ENCODE assay signal across 5 fruit fly cellular contexts in the genomic region with DNA sequence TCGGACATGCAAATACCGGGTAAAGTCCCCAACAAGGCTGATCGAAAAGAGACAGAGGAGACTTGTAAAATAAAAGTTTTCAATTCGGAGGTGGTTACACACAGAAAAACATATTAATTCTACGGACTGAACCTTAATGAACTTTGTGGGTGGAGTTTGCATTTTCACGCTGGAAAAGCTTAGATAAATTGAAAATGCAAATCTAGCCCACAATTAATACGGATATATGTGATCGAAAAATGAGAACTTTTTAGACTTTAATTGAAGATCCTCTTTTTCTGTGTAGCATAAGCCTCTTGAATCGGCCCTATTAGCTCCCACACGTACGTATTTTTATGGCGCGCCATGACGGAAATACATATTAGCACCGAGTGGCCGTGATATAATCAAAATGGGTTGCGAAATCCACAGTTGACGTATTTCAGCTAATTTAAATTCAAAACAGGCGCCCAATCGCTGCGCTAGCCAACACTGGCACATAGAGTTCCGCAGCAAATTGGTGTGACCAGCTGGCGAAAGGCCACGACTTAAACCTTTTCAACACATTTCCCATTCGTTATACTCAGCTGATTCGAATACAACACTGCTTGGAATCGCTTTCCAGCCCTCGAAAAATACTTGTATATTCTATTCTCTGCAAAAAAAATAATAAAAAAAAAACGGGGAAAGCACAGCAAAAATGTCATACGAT.
A peak's percentile ranks its signal among the peaks of the same experiment; 100 is the strongest.
TF ChIP-seq lines count a peak whose summit lies in the region.

No protein-coding gene starts in this region.

TF ChIP-seq in whole organism, adult, 20 proteins besides CTCF, POLR2A, EP300 and RAD21 (continued from another document):
- no peak for TF ChIP-seq CG11617 (GFP tag; optimal IDR thresholded peaks at IDR 0.05; lab: Kevin White, UChicago)
- no peak for TF ChIP-seq kay (GFP tag; lab: Kevin White, UChicago; ENCODE audit: borderline replicate concordance)
- peak; percentile 84 for TF ChIP-seq CG1620 (GFP tag; optimal IDR thresholded peaks at IDR 0.05; lab: Kevin White, UChicago)
- peak; percentile 23 for TF ChIP-seq CG12768 (GFP tag; optimal IDR thresholded peaks at IDR 0.05; lab: Kevin White, UChicago)
TF ChIP-seq in whole organism, adult: peak in this region for 16.

TF ChIP-seq in whole organism, embryonic, 481 proteins besides CTCF, POLR2A, EP300 and RAD21 (continued from another document and continues in another):
- TF ChIP-seq CG8290 (GFP tag; optimal IDR thresholded peaks at IDR 0.05; lab: Kevin White, UChicago): peak; percentile 61
- TF ChIP-seq CG8290 (tag; optimal IDR thresholded peaks at IDR 0.05; lab: Kevin White, UChicago): peak in 1 of 2 experiments; percentile 85
- TF ChIP-seq kah (GFP tag; optimal IDR thresholded peaks at IDR 0.05; lab: Kevin White, UChicago): no peak
- TF ChIP-seq crc (GFP tag; optimal IDR thresholded peaks at IDR 0.05; lab: Kevin White, UChicago): peak; percentile 38
- TF ChIP-seq CG1602 (GFP tag; optimal IDR thresholded peaks at IDR 0.05; lab: Kevin White, UChicago): no peak
- TF ChIP-seq cas (GFP tag; IDR thresholded peaks at IDR 0.05; lab: Robert Waterston, UW): no peak
- TF ChIP-seq fd102C (GFP tag; optimal IDR thresholded peaks at IDR 0.05; lab: Kevin White, UChicago): peak; percentile 24
- no peak for TF ChIP-seq ase (GFP tag; IDR thresholded peaks at IDR 0.05; lab: Robert Waterston, UW)
- peak; percentile 84 for TF ChIP-seq mam (GFP tag; optimal IDR thresholded peaks at IDR 0.05; lab: Kevin White, UChicago)
- TF ChIP-seq Blimp-1 (GFP tag; optimal IDR thresholded peaks at IDR 0.05; lab: Kevin White, UChicago): peak; percentile 21
- no peak for TF ChIP-seq Awh (GFP tag; IDR thresholded peaks at IDR 0.05; lab: Robert Waterston, UW)
- peak; percentile 43 for TF ChIP-seq pfk (GFP tag; optimal IDR thresholded peaks at IDR 0.05; lab: Kevin White, UChicago)
- TF ChIP-seq HLH54F (GFP tag; optimal IDR thresholded peaks at IDR 0.05; lab: Kevin White, UChicago): peak; percentile 60
- TF ChIP-seq Poxn (GFP tag; IDR thresholded peaks at IDR 0.05; lab: Robert Waterston, UW): 0 out of 2 replicates have a peak, but pooled peaks have one; percentile 38
- TF ChIP-seq B-H2 (GFP tag; optimal IDR thresholded peaks at IDR 0.05; lab: Kevin White, UChicago): peak; percentile 90
- peak; percentile 56; the same call in 1 of the 2 replicates for TF ChIP-seq CG6689 (GFP tag; IDR thresholded peaks at IDR 0.05; lab: Robert Waterston, UW)
- TF ChIP-seq ken (GFP tag; IDR thresholded peaks at IDR 0.05; lab: Robert Waterston, UW): peak; percentile 74
- peak; percentile 31 for TF ChIP-seq CG30020 (tag; optimal IDR thresholded peaks at IDR 0.05; lab: Kevin White, UChicago)
- no peak for TF ChIP-seq CG11723 (GFP tag; optimal IDR thresholded peaks at IDR 0.05; lab: Kevin White, UChicago)
- TF ChIP-seq rib (GFP tag; IDR thresholded peaks at IDR 0.05; lab: Robert Waterston, UW): 0 out of 2 replicates have a peak, but pooled peaks have one; percentile 49
- peak; percentile 69 for TF ChIP-seq CoRest (tag; optimal IDR thresholded peaks at IDR 0.05; lab: Kevin White, UChicago)
- peak; percentile 55 for TF ChIP-seq Mad (GFP tag; optimal IDR thresholded peaks at IDR 0.05; lab: Kevin White, UChicago)
- TF ChIP-seq CG43689 (GFP tag; IDR thresholded peaks at IDR 0.05; lab: Robert Waterston, UW): no peak
- peak; percentile 31 for TF ChIP-seq NC2β (GFP tag; optimal IDR thresholded peaks at IDR 0.05; lab: Kevin White, UChicago)
- no peak for TF ChIP-seq z (GFP tag; IDR thresholded peaks at IDR 0.05; lab: Robert Waterston, UW)
- TF ChIP-seq jing (GFP tag; optimal IDR thresholded peaks at IDR 0.05; lab: Kevin White, UChicago): peak; percentile 23
- TF ChIP-seq Ssrp (tag; optimal IDR thresholded peaks at IDR 0.05; lab: Kevin White, UChicago): no peak
- peak; percentile 66 for TF ChIP-seq Sry-δ (GFP tag; optimal IDR thresholded peaks at IDR 0.05; lab: Kevin White, UChicago)
- TF ChIP-seq CG17361 (GFP tag; IDR thresholded peaks at IDR 0.05; lab: Robert Waterston, UW): peak; percentile 49; the same call in 1 of the 3 replicates

TF ChIP-seq in whole organism, prepupa, 60 proteins besides CTCF, POLR2A, EP300 and RAD21 (continued from another document and continues in another):
- TF ChIP-seq CG8119 (GFP tag; IDR thresholded peaks at IDR 0.05; lab: Robert Waterston, UW) (no peak), salr (GFP tag; optimal IDR thresholded peaks at IDR 0.05; lab: Kevin White, UChicago) (peak in 1 of 2 experiments; percentile 24), Sox15 (GFP tag; optimal IDR thresholded peaks at IDR 0.05; lab: Kevin White, UChicago) (no peak), Lpt (GFP tag; optimal IDR thresholded peaks at IDR 0.05; lab: Kevin White, UChicago) (no peak), Ets21C (GFP tag; optimal IDR thresholded peaks at IDR 0.05; lab: Kevin White, UChicago) (no peak), CG6808 (GFP tag; optimal IDR thresholded peaks at IDR 0.05; lab: Kevin White, UChicago) (peak; percentile 19), lz (GFP tag; optimal IDR thresholded peaks at IDR 0.05; lab: Kevin White, UChicago) (peak; percentile 72), CG3919 (GFP tag; optimal IDR thresholded peaks at IDR 0.05; lab: Kevin White, UChicago) (peak; percentile 67), acj6 (GFP tag; optimal IDR thresholded peaks at IDR 0.05; lab: Kevin White, UChicago) (peak; percentile 13), Hr4 (GFP tag; optimal IDR thresholded peaks at IDR 0.05; lab: Kevin White, UChicago) (no peak), CG11294 (GFP tag; IDR thresholded peaks at IDR 0.05; lab: Robert Waterston, UW) (peak; percentile 11; the same call in 1 of the 2 replicates), CG11902 (GFP tag; optimal IDR thresholded peaks at IDR 0.05; lab: Kevin White, UChicago) (no peak), achi (GFP tag; optimal IDR thresholded peaks at IDR 0.05; lab: Kevin White, UChicago) (peak; percentile 35), esn (GFP tag; optimal IDR thresholded peaks at IDR 0.05; lab: Kevin White, UChicago) (peak; percentile 76), CG10631 (GFP tag; optimal IDR thresholded peaks at IDR 0.05; lab: Kevin White, UChicago) (peak; percentile 68), Hr39 (GFP tag; optimal IDR thresholded peaks at IDR 0.05; lab: Kevin White, UChicago) (peak; percentile 43), CG3032 (tag; optimal IDR thresholded peaks at IDR 0.05; lab: Kevin White, UChicago) (peak; percentile 50), Smox (GFP tag; optimal IDR thresholded peaks at IDR 0.05; lab: Kevin White, UChicago) (peak; percentile 51), Eip75B (GFP tag; optimal IDR thresholded peaks at IDR 0.05; lab: Kevin White, UChicago) (peak; percentile 33), CG15336 (GFP tag; IDR thresholded peaks at IDR 0.05; lab: Robert Waterston, UW) (peak; percentile 8; the same call in 1 of the 2 replicates), fd85E (GFP tag; optimal IDR thresholded peaks at IDR 0.05; lab: Kevin White, UChicago) (no peak), CG6792 (GFP tag; optimal IDR thresholded peaks at IDR 0.05; lab: Kevin White, UChicago) (peak; percentile 47), net (GFP tag; optimal IDR thresholded peaks at IDR 0.05; lab: Kevin White, UChicago) (peak; percentile 62), CG4318 (GFP tag; optimal IDR thresholded peaks at IDR 0.05; lab: Kevin White, UChicago) (no peak), CG1621 (tag; optimal IDR thresholded peaks at IDR 0.05; lab: Kevin White, UChicago) (peak; percentile 51), CG8319 (GFP tag; optimal IDR thresholded peaks at IDR 0.05; lab: Kevin White, UChicago) (no peak), spab (GFP tag; optimal IDR thresholded peaks at IDR 0.05; lab: Kevin White, UChicago) (no peak), topi (GFP tag; optimal IDR thresholded peaks at IDR 0.05; lab: Kevin White, UChicago) (peak; percentile 51), Eip78C (GFP tag; lab: Kevin White, UChicago) (peak; percentile 74), CG7368 (GFP tag; optimal IDR thresholded peaks at IDR 0.05; lab: Kevin White, UChicago) (peak; percentile 47), Gug (GFP tag; IDR thresholded peaks at IDR 0.05; lab: Robert Waterston, UW) (0 out of 2 replicates have a peak, but pooled peaks have one; percentile 18)

TF ChIP-seq in whole organism, pupa, 21 proteins besides CTCF, POLR2A, EP300 and RAD21 (continued from another document):
- peak; percentile 74; the same call in 2 of the 3 replicates for TF ChIP-seq CG4496 (GFP tag; IDR thresholded peaks at IDR 0.05; lab: Robert Waterston, UW)
- peak; percentile 42 for TF ChIP-seq CG34367 (tag; optimal IDR thresholded peaks at IDR 0.05; lab: Kevin White, UChicago)

TF ChIP-seq in whole organism, wandering third instar larva, 38 proteins besides CTCF, POLR2A, EP300 and RAD21 (continued from another document):
- TF ChIP-seq Vsx2 (GFP tag; optimal IDR thresholded peaks at IDR 0.05; lab: Kevin White, UChicago; ENCODE audit: partially characterized antibody): peak; percentile 97
- peak; percentile 30 for TF ChIP-seq GATAd (GFP tag; optimal IDR thresholded peaks at IDR 0.05; lab: Kevin White, UChicago)
- peak; percentile 43 for TF ChIP-seq CG9705 (GFP tag; optimal IDR thresholded peaks at IDR 0.05; lab: Kevin White, UChicago)
- TF ChIP-seq OdsH (GFP tag; optimal IDR thresholded peaks at IDR 0.05; lab: Kevin White, UChicago): peak; percentile 25
- TF ChIP-seq usp (GFP tag; optimal IDR thresholded peaks at IDR 0.05; lab: Kevin White, UChicago): no peak
- peak; percentile 72 for TF ChIP-seq Jra (GFP tag; optimal IDR thresholded peaks at IDR 0.05; lab: Kevin White, UChicago)
- TF ChIP-seq br (GFP tag; optimal IDR thresholded peaks at IDR 0.05; lab: Kevin White, UChicago): peak; percentile 65
- TF ChIP-seq foxo (GFP tag; optimal IDR thresholded peaks at IDR 0.05; lab: Kevin White, UChicago): peak in 1 of 2 experiments; percentile 83
- peak; percentile 59 for TF ChIP-seq Sp1 (GFP tag; optimal IDR thresholded peaks at IDR 0.05; lab: Kevin White, UChicago)
- no peak for TF ChIP-seq Dfd (GFP tag; optimal IDR thresholded peaks at IDR 0.05; lab: Kevin White, UChicago)
- TF ChIP-seq Rel (GFP tag; optimal IDR thresholded peaks at IDR 0.05; lab: Kevin White, UChicago): no peak
- TF ChIP-seq Rel (tag; optimal IDR thresholded peaks at IDR 0.05; lab: Kevin White, UChicago): peak; percentile 99
- peak; percentile 56 for TF ChIP-seq Myc (optimal IDR thresholded peaks at IDR 0.05; lab: Kevin White, UChicago)
- TF ChIP-seq jim (GFP tag; optimal IDR thresholded peaks at IDR 0.05; lab: Kevin White, UChicago): peak; percentile 58
- TF ChIP-seq sv (GFP tag; optimal IDR thresholded peaks at IDR 0.05; lab: Kevin White, UChicago): peak; percentile 52
- TF ChIP-seq Abd-B (GFP tag; optimal IDR thresholded peaks at IDR 0.05; lab: Kevin White, UChicago): no peak
- peak; percentile 66 for TF ChIP-seq rgr (GFP tag; optimal IDR thresholded peaks at IDR 0.05; lab: Kevin White, UChicago)
- peak; percentile 94 for TF ChIP-seq Hr83 (GFP tag; optimal IDR thresholded peaks at IDR 0.05; lab: Kevin White, UChicago; ENCODE audit: poor library complexity, severe bottlenecking)
- TF ChIP-seq HLH106 (tag; optimal IDR thresholded peaks at IDR 0.05; lab: Kevin White, UChicago): peak; percentile 57
